Fruit fly (Drosophila melanogaster) whole organism, pupa: ENCODE measurements around the gene Muc91C.

Experiments
- CG12605 ChIP-seq: fragments of 200-800 bp; sonication (Bioruptor generic); IDR thresholded peaks from 2 replicates; pipeline ENCODE4 v1.3.6; 2022; ENCODE audit warnings: missing biosample characterization, missing genetic modification characterization
- CG13204 ChIP-seq: fragments of 200-800 bp; sonication (Bioruptor generic); optimal IDR thresholded peaks from 2 replicates; lab custom pipeline; 2018; ENCODE audit warnings: missing biosample characterization, mild to moderate bottlenecking, missing genetic modification characterization, moderate library complexity
- CG8301 ChIP-seq: fragments of 200-800 bp; sonication (Bioruptor generic); optimal IDR thresholded peaks from 2 replicates; lab custom pipeline; 2018; ENCODE audit warnings: missing biosample characterization, mild to moderate bottlenecking, missing genetic modification characterization
- EcR ChIP-seq: fragments of 200-800 bp; sonication (Bioruptor generic); optimal IDR thresholded peaks from 3 replicates; lab custom pipeline; 2019; ENCODE audit warnings: missing biosample characterization, missing genetic modification characterization, mild to moderate bottlenecking, moderate library complexity, missing genetic modification reagents
- Pif1A ChIP-seq: fragments of 200-800 bp; sonication (Bioruptor generic); optimal IDR thresholded peaks from 3 replicates; lab custom pipeline; 2016; ENCODE audit warnings: missing biosample characterization, missing genetic modification characterization

- TF ChIP-seq CG13204 (GFP tag; lab: Kevin White, UChicago), result no peak
- TF ChIP-seq EcR (GFP tag; lab: Kevin White, UChicago), result peak; percentile 73
- no peak; the same call in 1 of the 2 replicates for TF ChIP-seq CG12605 (GFP tag; lab: Robert Waterston, UW)
- TF ChIP-seq Pif1A (GFP tag; lab: Kevin White, UChicago), result no peak
- TF ChIP-seq CG8301 (tag; lab: Kevin White, UChicago), result no peak
Observed at dm6 chr3R:18669152-18669551, 23.4 kb downstream of the Muc91C start, which contains the start of gene CG7702.
